Fruit fly (Drosophila melanogaster): Measurements from ENCODE around the gene CG10949.

Gene CG10949

DNA sequence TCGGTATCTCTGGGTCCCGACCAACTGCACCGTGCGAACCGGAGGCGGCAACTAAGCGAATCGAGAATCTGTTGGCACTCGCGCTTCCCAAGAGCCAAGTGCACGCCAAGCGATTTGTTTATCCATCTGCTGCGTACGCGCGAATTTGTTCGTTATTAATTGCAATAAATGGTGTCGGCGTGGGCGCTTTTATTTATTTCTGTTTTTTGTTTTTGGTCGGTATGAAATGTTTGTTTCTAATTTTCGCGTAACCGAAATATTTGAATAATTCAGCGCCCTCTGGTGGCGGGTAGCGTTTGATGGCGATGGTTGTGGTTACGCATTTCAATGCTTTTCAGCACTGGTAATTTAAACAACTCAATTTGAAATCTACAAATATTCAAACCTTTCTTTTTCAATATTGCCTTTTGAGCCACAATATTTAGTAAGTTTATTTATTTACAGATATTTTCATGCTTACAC, 1.9 kb downstream of the CG10949 start, which contains the start of gene CG10947 (continued):
- TF ChIP-seq tio (GFP tag; optimal IDR thresholded peaks at IDR 0.05) (no peak), B-H2 (GFP tag; optimal IDR thresholded peaks at IDR 0.05) (peak; percentile 75), CG2875 (GFP tag; optimal IDR thresholded peaks at IDR 0.05) (peak; percentile 65), CG7745 (tag; optimal IDR thresholded peaks at IDR 0.05) (no peak), CG17328 (GFP tag; IDR thresholded peaks at IDR 0.05) (peak; percentile 55; the same call in 1 of the 2 replicates), CG1529 (GFP tag; optimal IDR thresholded peaks at IDR 0.05) (peak; percentile 39), MTF-1 (GFP tag; optimal IDR thresholded peaks at IDR 0.05; ENCODE audit: borderline replicate concordance) (peak; percentile 50), pnt (GFP tag; optimal IDR thresholded peaks at IDR 0.05) (peak; percentile 19), PHDP (tag; optimal IDR thresholded peaks at IDR 0.05) (peak; percentile 69), Abd-B (GFP tag; optimal IDR thresholded peaks at IDR 0.05) (peak; percentile 38), Hr78 (GFP tag; optimal IDR thresholded peaks at IDR 0.05) (no peak), CG1602 (GFP tag; optimal IDR thresholded peaks at IDR 0.05) (peak; percentile 62), CG8478 (optimal IDR thresholded peaks at IDR 0.05) (no peak), CG12104 (GFP tag; optimal IDR thresholded peaks at IDR 0.05) (peak; percentile 40), D (optimal IDR thresholded peaks at IDR 0.05) (no peak), D (GFP tag; optimal IDR thresholded peaks at IDR 0.05) (peak; percentile 36), wdn (GFP tag; IDR thresholded peaks at IDR 0.05) (peak; percentile 49; the same call in 1 of the 2 replicates), Deaf1 (tag; optimal IDR thresholded peaks at IDR 0.05) (no peak), CG17912 (GFP tag; optimal IDR thresholded peaks at IDR 0.05) (peak; percentile 82), fd96Cb (tag; optimal IDR thresholded peaks at IDR 0.05) (no peak), CG7963 (GFP tag; IDR thresholded peaks at IDR 0.05; ENCODE audit: partially characterized antibody) (no peak), CrebB (tag; optimal IDR thresholded peaks at IDR 0.05) (peak; percentile 34), ewg (GFP tag; optimal IDR thresholded peaks at IDR 0.05) (peak; percentile 63), bsh (GFP tag; optimal IDR thresholded peaks at IDR 0.05) (peak in 1 of 2 experiments; percentile 62), cad (GFP tag; optimal IDR thresholded peaks at IDR 0.05) (no peak), CG4820 (GFP tag; optimal IDR thresholded peaks at IDR 0.05) (peak; percentile 56), CG4328 (GFP tag; optimal IDR thresholded peaks at IDR 0.05) (peak; percentile 14), Lhr (GFP tag; optimal IDR thresholded peaks at IDR 0.05) (peak; percentile 79), CG30020 (tag; optimal IDR thresholded peaks at IDR 0.05) (no peak), lov (optimal IDR thresholded peaks at IDR 0.05) (no peak), lov (GFP tag; IDR thresholded peaks at IDR 0.05) (peak; percentile 70; the same call in 1 of the 3 replicates), Mad (GFP tag; optimal IDR thresholded peaks at IDR 0.05) (peak; percentile 80), Myb (GFP tag; optimal IDR thresholded peaks at IDR 0.05) (peak; percentile 99), gfzf (GFP tag; optimal IDR thresholded peaks at IDR 0.05) (peak; percentile 16), chn (GFP tag; optimal IDR thresholded peaks at IDR 0.05) (peak; percentile 70), CG10267 (tag; optimal IDR thresholded peaks at IDR 0.05) (peak; percentile 81), pan (optimal IDR thresholded peaks at IDR 0.05) (no peak), pan (GFP tag; optimal IDR thresholded peaks at IDR 0.05 in 1 of 2, IDR thresholded peaks at IDR 0.05 in 1 of 2) (peak in 1 of 2 experiments; percentile 54), vnd (GFP tag; IDR thresholded peaks at IDR 0.05; ENCODE audit: partially characterized antibody) (peak; percentile 51; the same call in 2 of the 3 replicates), H15 (GFP tag; IDR thresholded peaks at IDR 0.05) (0 out of 3 replicates have a peak, but pooled peaks have one; percentile 36), Side (GFP tag; optimal IDR thresholded peaks at IDR 0.05) (peak; percentile 60), ems (GFP tag; optimal IDR thresholded peaks at IDR 0.05) (peak; percentile 55), CG14441 (GFP tag; IDR thresholded peaks at IDR 0.05) (peak; percentile 55), CG14860 (GFP tag; IDR thresholded peaks at IDR 0.05; ENCODE audit: partially characterized antibody) (no peak), HmgZ (tag; optimal IDR thresholded peaks at IDR 0.05) (peak; percentile 65), CG7372 (GFP tag; IDR thresholded peaks at IDR 0.05) (peak; percentile 43; the same call in 1 of the 2 replicates), Usf (GFP tag; optimal IDR thresholded peaks at IDR 0.05) (peak; percentile 17), CG32767 (GFP tag; IDR thresholded peaks at IDR 0.05) (no peak), CHES-1-like (GFP tag; optimal IDR thresholded peaks at IDR 0.05) (peak; percentile 61), exex (tag; optimal IDR thresholded peaks at IDR 0.05) (no peak), CG11456 (GFP tag; IDR thresholded peaks at IDR 0.05) (peak; percentile 86)
